Worm (Caenorhabditis elegans) whole organism, late embryonic: Measurements from ENCODE around the gene che-10.

Source experiments
- C38D4.7 ChIP-seq: fragments of 200-800 bp; sonication (Bioruptor generic); optimal IDR thresholded peaks from 2 replicates; lab custom pipeline; 2018; ENCODE audit warnings: mild to moderate bottlenecking, missing genetic modification characterization, moderate library complexity, missing compliant biosample characterization
- F13H6.1 ChIP-seq: sonication (generic microtip); optimal IDR thresholded peaks from 2 replicates; lab custom pipeline; 2016; ENCODE audit warnings: missing genetic modification characterization, missing compliant biosample characterization
- K02D7.2 ChIP-seq: sonication (generic microtip); optimal IDR thresholded peaks from 2 replicates; lab custom pipeline; 2017; ENCODE audit warnings: mild to moderate bottlenecking, missing genetic modification characterization, missing compliant biosample characterization
- T23F11.4 ChIP-seq: fragments of 200-800 bp; sonication (Bioruptor generic); optimal IDR thresholded peaks from 2 replicates; lab custom pipeline; 2018; ENCODE audit warnings: mild to moderate bottlenecking, missing genetic modification characterization, missing compliant biosample characterization
- ahr-1 ChIP-seq: sonication (generic microtip); optimal IDR thresholded peaks from 2 replicates; lab custom pipeline; 2016; ENCODE audit warnings: missing genetic modification characterization, missing compliant biosample characterization
- ceh-18 ChIP-seq: sonication (generic microtip); optimal IDR thresholded peaks from 2 replicates; lab custom pipeline; 2016; ENCODE audit warnings: missing genetic modification characterization, missing compliant biosample characterization
- ceh-22 ChIP-seq: sonication (generic microtip); optimal IDR thresholded peaks from 2 replicates; lab custom pipeline; 2017; ENCODE audit warnings: missing biosample characterization, missing genetic modification characterization
- ceh-24 ChIP-seq: sonication (generic microtip); optimal IDR thresholded peaks from 2 replicates; lab custom pipeline; 2016; ENCODE audit warnings: mild to moderate bottlenecking, missing genetic modification characterization, missing compliant biosample characterization
- ceh-30 ChIP-seq: fragments of 150-350 bp; optimal IDR thresholded peaks from 2 replicates; lab custom pipeline; 2014; ENCODE audit warnings: missing biosample characterization, missing genetic modification characterization
- ceh-31 ChIP-seq: sonication (generic microtip); optimal IDR thresholded peaks from 2 replicates; lab custom pipeline; 2016; ENCODE audit warnings: missing genetic modification characterization, missing compliant biosample characterization
- ceh-6 ChIP-seq: fragments of 200-800 bp; sonication (Bioruptor generic); optimal IDR thresholded peaks from 2 replicates; lab custom pipeline; 2018; ENCODE audit warnings: mild to moderate bottlenecking, missing genetic modification characterization, missing compliant biosample characterization
- ets-4 ChIP-seq: sonication (generic microtip); optimal IDR thresholded peaks from 2 replicates; lab custom pipeline; 2016; ENCODE audit warnings: missing genetic modification characterization, missing compliant biosample characterization
- hlh-13 ChIP-seq: fragments of 200-800 bp; sonication (Bioruptor generic); optimal IDR thresholded peaks from 2 replicates; lab custom pipeline; 2018; ENCODE audit warnings: mild to moderate bottlenecking, missing genetic modification characterization, missing compliant biosample characterization
- hlh-15 ChIP-seq: sonication (generic microtip); optimal IDR thresholded peaks from 2 replicates; lab custom pipeline; 2016; ENCODE audit warnings: missing genetic modification characterization, missing compliant biosample characterization
- hlh-8 ChIP-seq: sonication (generic microtip); optimal IDR thresholded peaks from 2 replicates; lab custom pipeline; 2016; ENCODE audit warnings: missing genotype, missing genetic modification characterization, missing compliant biosample characterization
- lim-6 ChIP-seq: sonication (generic microtip); optimal IDR thresholded peaks from 2 replicates; lab custom pipeline; 2016; ENCODE audit warnings: missing genetic modification characterization, missing compliant biosample characterization
- nfya-1 ChIP-seq: sonication (generic microtip); optimal IDR thresholded peaks from 2 replicates; lab custom pipeline; 2017; ENCODE audit warnings: missing genetic modification characterization, mild to moderate bottlenecking, missing compliant biosample characterization, antibody characterized with exemption, moderate library complexity
- nhr-11 ChIP-seq: fragments of 150-350 bp; optimal IDR thresholded peaks from 2 replicates; lab custom pipeline; 2014; ENCODE audit warnings: missing biosample characterization, missing genetic modification characterization
- nhr-232 ChIP-seq: sonication (generic microtip); optimal IDR thresholded peaks from 2 replicates; lab custom pipeline; 2016; ENCODE audit warnings: missing genetic modification characterization, missing compliant biosample characterization
- npax-4 ChIP-seq: sonication (generic microtip); optimal IDR thresholded peaks from 2 replicates; lab custom pipeline; 2016; ENCODE audit warnings: missing genetic modification characterization, missing compliant biosample characterization
- odd-2 ChIP-seq: sonication (generic microtip); optimal IDR thresholded peaks from 2 replicates; lab custom pipeline; 2017; ENCODE audit warnings: antibody characterized with exemption, mild to moderate bottlenecking, missing genetic modification characterization, missing compliant biosample characterization
- pat-9 ChIP-seq: fragments of 200-800 bp; sonication (Bioruptor generic); optimal IDR thresholded peaks from 2 replicates; lab custom pipeline; 2018; ENCODE audit warnings: mild to moderate bottlenecking, missing genetic modification characterization, moderate library complexity, missing compliant biosample characterization
- pha-2 ChIP-seq: sonication (generic microtip); optimal IDR thresholded peaks from 2 replicates; lab custom pipeline; 2017; ENCODE audit warnings: mild to moderate bottlenecking, missing genetic modification characterization, missing compliant biosample characterization
- pha-4 ChIP-seq: fragments of 150-350 bp; optimal IDR thresholded peaks from 2 replicates; lab custom pipeline; 2018; ENCODE audit warnings: missing biosample characterization, missing genetic modification reagents, missing genetic modification characterization
- pqm-1 ChIP-seq: sonication (generic microtip); optimal IDR thresholded peaks from 2 replicates; lab custom pipeline; 2016; ENCODE audit warnings: missing genetic modification characterization, missing compliant biosample characterization
- pros-1 ChIP-seq: fragments of 150-350 bp; optimal IDR thresholded peaks from 2 replicates; lab custom pipeline; 2014; ENCODE audit warnings: missing biosample characterization, missing genetic modification reagents, missing genetic modification characterization
- ref-2 ChIP-seq: sonication (generic microtip); optimal IDR thresholded peaks from 2 replicates; lab custom pipeline; 2016; ENCODE audit warnings: missing genetic modification characterization, missing compliant biosample characterization
- rnt-1 ChIP-seq: sonication (generic microtip); optimal IDR thresholded peaks from 2 replicates; lab custom pipeline; 2016; ENCODE audit warnings: missing genetic modification characterization, missing compliant biosample characterization
- sdc-2 ChIP-seq: sonication (generic microtip); optimal IDR thresholded peaks from 2 replicates; lab custom pipeline; 2016; ENCODE audit warnings: missing genotype, missing genetic modification characterization, missing compliant biosample characterization
- sox-2 ChIP-seq: fragments of 200-800 bp; sonication (Bioruptor generic); IDR thresholded peaks from 2 replicates; pipeline ENCODE4 v1.3.6; 2022; ENCODE audit warnings: missing genetic modification reagents, missing genetic modification characterization, missing compliant biosample characterization
- sox-4 ChIP-seq: sonication (generic microtip); optimal IDR thresholded peaks from 2 replicates; lab custom pipeline; 2017; ENCODE audit warnings: mild to moderate bottlenecking, missing genetic modification characterization, inconsistent platforms, missing compliant biosample characterization
- syd-9 ChIP-seq: sonication (generic microtip); optimal IDR thresholded peaks from 2 replicates; lab custom pipeline; 2016; ENCODE audit warnings: mild to moderate bottlenecking, missing genetic modification characterization, moderate library complexity, missing compliant biosample characterization
- tbx-2 ChIP-seq: sonication (generic microtip); optimal IDR thresholded peaks from 2 replicates; lab custom pipeline; 2016; ENCODE audit warnings: missing genetic modification characterization, missing compliant biosample characterization
- tbx-7 ChIP-seq: sonication (generic microtip); optimal IDR thresholded peaks from 2 replicates; lab custom pipeline; 2016; ENCODE audit warnings: missing genotype, missing genetic modification characterization, missing compliant biosample characterization
- ttx-3 ChIP-seq: sonication (generic microtip); optimal IDR thresholded peaks from 2 replicates; lab custom pipeline; 2016; ENCODE audit warnings: missing genetic modification reagents, missing genetic modification characterization, missing compliant biosample characterization
- unc-42 ChIP-seq: sonication (generic microtip); optimal IDR thresholded peaks from 2 replicates; lab custom pipeline; 2016; ENCODE audit warnings: missing genotype, missing genetic modification characterization, missing compliant biosample characterization
- unc-55 ChIP-seq: sonication (generic microtip); optimal IDR thresholded peaks from 2 replicates; lab custom pipeline; 2017; ENCODE audit warnings: missing biosample characterization, missing genetic modification reagents, missing genetic modification characterization
- ztf-16 ChIP-seq: sonication (generic microtip); optimal IDR thresholded peaks from 2 replicates; lab custom pipeline; 2017; ENCODE audit warnings: missing genetic modification characterization, missing compliant biosample characterization

che-10 gene

DNA sequence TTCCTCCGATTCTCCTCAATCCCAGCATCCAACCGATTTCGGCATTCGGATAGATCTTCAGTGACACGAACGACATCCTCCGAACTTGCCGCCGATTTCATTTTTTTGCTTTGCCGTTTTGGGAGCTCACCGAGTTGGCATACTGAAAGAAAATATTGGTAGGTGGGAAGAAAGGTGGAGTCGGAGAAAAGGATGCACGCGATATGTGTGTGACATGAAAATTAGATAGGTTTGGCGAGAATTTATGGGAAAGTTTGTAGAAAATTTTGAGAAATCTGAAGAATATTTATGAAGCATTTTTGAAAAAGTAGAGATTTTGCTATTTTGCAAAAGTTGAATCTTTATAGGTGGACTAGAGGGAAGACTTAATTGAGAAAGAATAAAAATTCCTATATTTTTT lies at the start of gene che-10:
Gene che-10 (minus strand): TSS at position 101 of the 400 bp plus-strand sequence.
- no peak for TF ChIP-seq hlh-15 (tag; lab: Kevin White, UChicago)
- TF ChIP-seq pha-4 (tag; lab: Kevin White, UChicago): no peak
- no peak for TF ChIP-seq rnt-1 (tag; lab: Kevin White, UChicago)
- TF ChIP-seq ets-4: no peak
- TF ChIP-seq ztf-16: no peak
- no peak for TF ChIP-seq unc-42 (tag; lab: Kevin White, UChicago)
- no peak for TF ChIP-seq tbx-2
- no peak for TF ChIP-seq ahr-1 (tag; lab: Kevin White, UChicago)

DNA sequence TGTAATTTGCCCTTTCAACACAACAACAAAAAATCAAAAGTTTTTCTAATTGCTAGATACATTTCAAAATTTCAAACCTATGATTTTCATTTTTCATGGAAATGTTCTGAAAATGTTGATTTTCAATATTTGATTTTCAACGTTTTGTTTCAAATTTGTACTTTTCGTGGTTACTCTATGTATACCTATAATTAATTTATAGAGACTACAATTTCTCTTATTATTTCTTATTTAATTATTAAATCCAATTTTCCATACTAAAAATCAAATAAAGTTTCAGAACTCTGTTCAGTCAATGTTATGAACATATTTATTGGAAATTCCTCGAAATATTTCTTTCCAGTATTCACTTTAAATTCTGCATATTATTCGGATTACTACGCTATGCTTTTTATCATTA lies 48.8 kb upstream of the che-10 start, which contains the start of gene sre-39:
Gene sre-39 (plus strand): TSS at position 301 of the 400 bp plus-strand sequence.
- TF ChIP-seq pha-4 (tag; lab: Kevin White, UChicago): no peak
- TF ChIP-seq nfya-1 (tag; lab: Kevin White, UChicago): no peak
- TF ChIP-seq ttx-3: no peak
- no peak for TF ChIP-seq ceh-18 (tag; lab: Kevin White, UChicago)
- no peak for TF ChIP-seq nhr-11
- TF ChIP-seq ceh-6 (GFP tag; lab: Kevin White, UChicago): no peak
- TF ChIP-seq pros-1 (tag; lab: Kevin White, UChicago): no peak

DNA sequence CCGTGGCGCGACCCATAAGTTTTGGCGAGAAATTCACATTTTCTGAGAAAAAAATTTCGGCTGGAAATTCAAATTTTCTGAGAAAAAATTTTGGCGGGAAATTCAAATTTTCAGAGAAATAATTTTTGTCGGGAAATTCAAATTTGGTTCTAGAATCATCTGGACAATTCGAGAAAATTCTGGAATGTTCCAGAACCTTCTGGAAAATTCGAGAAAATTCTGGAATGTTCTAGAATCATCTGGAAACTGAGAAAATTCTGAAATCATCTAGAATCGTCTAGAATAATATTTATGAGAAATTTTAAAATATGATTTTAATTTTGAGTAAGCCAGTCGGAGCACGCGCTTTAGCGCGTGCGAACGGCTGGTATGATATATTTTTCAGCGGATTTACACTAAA lies 46.7 kb upstream of the che-10 start:
- TF ChIP-seq sox-2 (no peak), tbx-2 (no peak), npax-4 (no peak), K02D7.2 (no peak), lim-6 (tag; lab: Kevin White, UChicago) (no peak), syd-9 (tag; lab: Kevin White, UChicago) (no peak), tbx-7 (no peak), sdc-2 (tag; lab: Kevin White, UChicago) (no peak), unc-55 (GFP tag; lab: Kevin White, UChicago) (no peak), hlh-13 (GFP tag; lab: Kevin White, UChicago) (no peak), sox-4 (tag; lab: Kevin White, UChicago) (no peak), C38D4.7 (no peak), ceh-30 (tag; lab: Kevin White, UChicago) (no peak), pat-9 (tag; lab: Kevin White, UChicago) (no peak), pha-2 (tag; lab: Kevin White, UChicago) (no peak), T23F11.4 (GFP tag; lab: Kevin White, UChicago) (no peak), nhr-232 (tag; lab: Kevin White, UChicago) (no peak)

DNA sequence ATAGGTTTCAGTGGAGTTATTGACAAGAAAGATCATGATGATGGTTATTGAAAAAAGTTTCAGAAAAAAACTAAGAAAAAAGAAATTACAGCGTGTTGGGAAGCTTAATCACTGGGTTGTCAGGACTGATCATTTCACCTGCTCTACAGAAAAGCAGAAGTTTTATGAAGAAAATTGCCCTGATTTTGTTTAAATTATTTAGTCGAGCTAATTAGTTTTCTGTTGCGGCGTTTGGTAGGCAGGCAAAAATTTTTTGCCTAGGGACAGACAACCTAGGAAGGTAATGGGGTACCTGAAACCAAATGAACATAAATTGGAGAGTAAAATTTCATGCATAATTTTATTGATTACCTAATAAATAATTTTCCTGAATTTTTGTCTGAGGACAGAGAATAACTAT lies 45.6 kb upstream of the che-10 start, which contains the start of gene sre-40:
Gene sre-40 (minus strand): TSS at position 101 of the 400 bp plus-strand sequence.
- TF ChIP-seq ceh-22 (tag; lab: Kevin White, UChicago) (no peak), pros-1 (tag; lab: Kevin White, UChicago) (no peak), pha-4 (tag; lab: Kevin White, UChicago) (no peak), C38D4.7 (no peak), ceh-24 (tag; lab: Kevin White, UChicago) (no peak), npax-4 (no peak), pqm-1 (tag; lab: Kevin White, UChicago) (no peak), ref-2 (tag; lab: Kevin White, UChicago) (no peak), F13H6.1 (tag; lab: Kevin White, UChicago) (no peak), ceh-6 (GFP tag; lab: Kevin White, UChicago) (no peak), odd-2 (tag; lab: Kevin White, UChicago) (no peak), sox-2 (no peak), tbx-7 (no peak), hlh-8 (tag; lab: Kevin White, UChicago) (no peak), tbx-2 (no peak), ceh-31 (no peak), lim-6 (tag; lab: Kevin White, UChicago) (no peak)
